Fruit fly (Drosophila melanogaster): ENCODE measurements around the gene Fur1.
A peak's percentile ranks its signal among the peaks of the same experiment; 100 is the strongest.

The Fur1 gene

DNA sequence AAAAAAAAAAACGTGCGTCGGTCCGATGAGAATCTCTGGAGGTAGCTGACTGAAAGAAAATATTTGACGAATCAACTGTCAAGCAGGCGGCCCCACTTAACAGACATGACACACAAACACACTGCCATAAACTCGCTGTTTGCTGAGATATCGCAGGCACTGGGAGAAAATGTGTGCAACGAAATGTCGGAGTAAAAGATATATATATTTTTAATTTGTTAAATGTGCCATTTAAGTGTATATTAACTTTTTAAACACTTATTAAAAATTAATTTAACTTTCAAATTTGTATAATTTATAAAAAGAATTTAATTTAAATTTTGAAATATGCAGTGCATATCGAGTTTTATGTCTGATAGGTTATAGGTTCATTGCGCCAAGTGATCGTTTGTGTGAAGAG, 16.3 kb upstream of the Fur1 start (continued):
- TF ChIP-seq Hmr (GFP tag; optimal IDR thresholded peaks at IDR 0.05): no peak
- TF ChIP-seq CG4328 (GFP tag; optimal IDR thresholded peaks at IDR 0.05): peak; percentile 24
- TF ChIP-seq Xbp1 (GFP tag; optimal IDR thresholded peaks at IDR 0.05): peak; percentile 16
- no peak for TF ChIP-seq CrebB (tag; optimal IDR thresholded peaks at IDR 0.05)
- TF ChIP-seq lmd (GFP tag; IDR thresholded peaks at IDR 0.05): peak; percentile 58
- peak; percentile 27 for TF ChIP-seq salm (tag; optimal IDR thresholded peaks at IDR 0.05)
- TF ChIP-seq Gsc (GFP tag; IDR thresholded peaks at IDR 0.05): no peak
- peak; percentile 60 for TF ChIP-seq CG11247 (GFP tag; IDR thresholded peaks at IDR 0.05)
- TF ChIP-seq NK7.1 (GFP tag; optimal IDR thresholded peaks at IDR 0.05): no peak
- no peak for TF ChIP-seq pan (optimal IDR thresholded peaks at IDR 0.05)
- peak in 1 of 2 experiments; percentile 75 for TF ChIP-seq pan (GFP tag; optimal IDR thresholded peaks at IDR 0.05 in 1 of 2, IDR thresholded peaks at IDR 0.05 in 1 of 2)
- TF ChIP-seq CG1603 (tag; optimal IDR thresholded peaks at IDR 0.05): peak; percentile 23
- TF ChIP-seq CG12299 (tag; optimal IDR thresholded peaks at IDR 0.05): peak; percentile 16
- no peak for TF ChIP-seq bbx (GFP tag; IDR thresholded peaks at IDR 0.05; ENCODE audit: partially characterized antibody)
- no peak for TF ChIP-seq CG12659 (GFP tag; optimal IDR thresholded peaks at IDR 0.05)
- 0 out of 2 replicates have a peak, but pooled peaks have one; percentile 13 for TF ChIP-seq CG10959 (GFP tag; IDR thresholded peaks at IDR 0.05)
- no peak for TF ChIP-seq h (optimal IDR thresholded peaks at IDR 0.05)
- TF ChIP-seq CG31224 (GFP tag; IDR thresholded peaks at IDR 0.05): 0 out of 2 replicates have a peak, but pooled peaks have one; percentile 7
- no peak for TF ChIP-seq eve (GFP tag; optimal IDR thresholded peaks at IDR 0.05)
- no peak for TF ChIP-seq CG16815 (GFP tag; optimal IDR thresholded peaks at IDR 0.05)
- TF ChIP-seq esg (GFP tag; conservative IDR thresholded peaks at IDR 0.05): no peak
- peak; percentile 73 for TF ChIP-seq Drgx (GFP tag; IDR thresholded peaks at IDR 0.05)
- TF ChIP-seq Mes4 (GFP tag; optimal IDR thresholded peaks at IDR 0.05): no peak
- TF ChIP-seq dysf (GFP tag; IDR thresholded peaks at IDR 0.05): peak; percentile 57; the same call in 2 of the 3 replicates
- TF ChIP-seq pita (GFP tag; optimal IDR thresholded peaks at IDR 0.05): no peak
- no peak for TF ChIP-seq CG3726 (GFP tag; IDR thresholded peaks at IDR 0.05)
- peak; percentile 26; the same call in 1 of the 2 replicates for TF ChIP-seq wor (GFP tag; IDR thresholded peaks at IDR 0.05)
- TF ChIP-seq CG15601 (tag; optimal IDR thresholded peaks at IDR 0.05): peak; percentile 47
- no peak for TF ChIP-seq otp (GFP tag; IDR thresholded peaks at IDR 0.05)
- TF ChIP-seq CG15073 (GFP tag; optimal IDR thresholded peaks at IDR 0.05): no peak
- TF ChIP-seq CG1529 (GFP tag; optimal IDR thresholded peaks at IDR 0.05): no peak
- TF ChIP-seq hbn (GFP tag; IDR thresholded peaks at IDR 0.05; ENCODE audit: partially characterized antibody): no peak
- TF ChIP-seq CG7928 (GFP tag; optimal IDR thresholded peaks at IDR 0.05): no peak
- TF ChIP-seq pum (GFP tag; optimal IDR thresholded peaks at IDR 0.05): no peak
- no peak for TF ChIP-seq CG6272 (GFP tag; IDR thresholded peaks at IDR 0.05)
- peak; percentile 7 for TF ChIP-seq CG6654 (GFP tag; optimal IDR thresholded peaks at IDR 0.05)
- no peak for TF ChIP-seq CG10431 (GFP tag; optimal IDR thresholded peaks at IDR 0.05)
- no peak for TF ChIP-seq Trl (optimal IDR thresholded peaks at IDR 0.05)
- TF ChIP-seq Trl (GFP tag; optimal IDR thresholded peaks at IDR 0.05): no peak
- TF ChIP-seq CG17186 (GFP tag; optimal IDR thresholded peaks at IDR 0.05): no peak
- peak; percentile 68 for TF ChIP-seq gcm (GFP tag; optimal IDR thresholded peaks at IDR 0.05)
- no peak for TF ChIP-seq CG13894 (tag; optimal IDR thresholded peaks at IDR 0.05)
- no peak for TF ChIP-seq Ravus (GFP tag; IDR thresholded peaks at IDR 0.05)
- TF ChIP-seq sug (tag; optimal IDR thresholded peaks at IDR 0.05): no peak
- no peak for TF ChIP-seq NC2α (GFP tag; optimal IDR thresholded peaks at IDR 0.05)
- no peak for TF ChIP-seq CG6765 (GFP tag; optimal IDR thresholded peaks at IDR 0.05)
- peak; percentile 26 for TF ChIP-seq CG17802 (tag; optimal IDR thresholded peaks at IDR 0.05)
- TF ChIP-seq caup (GFP tag; optimal IDR thresholded peaks at IDR 0.05; ENCODE audit: severe bottlenecking): peak; percentile 61
- TF ChIP-seq shn (GFP tag; optimal IDR thresholded peaks at IDR 0.05): no peak
- TF ChIP-seq crp (GFP tag; optimal IDR thresholded peaks at IDR 0.05): no peak
- no peak for TF ChIP-seq Dbx (GFP tag; IDR thresholded peaks at IDR 0.05)
- TF ChIP-seq CG1832 (GFP tag; optimal IDR thresholded peaks at IDR 0.05): no peak
